Worm (Caenorhabditis elegans) whole organism, midembryonic: ENCODE results near the gene nlp-48.

ENCODE experiments used
- T22C8.4 ChIP-seq: fragments of 200-800 bp; sonication (Bioruptor generic); IDR thresholded peaks from 2 replicates; pipeline ENCODE4 v1.3.6; 2022; ENCODE audit warnings: missing genetic modification characterization, missing compliant biosample characterization
- klf-2 ChIP-seq: fragments of 200-800 bp; sonication (Bioruptor generic); conservative IDR thresholded peaks from 2 replicates; pipeline ENCODE4 v1.3.6; 2022; ENCODE audit warnings: missing genetic modification reagents, missing genetic modification characterization, missing compliant biosample characterization
- ref-1 ChIP-seq: fragments of 200-800 bp; sonication (Bioruptor generic); conservative IDR thresholded peaks from 2 replicates; pipeline ENCODE4 v1.3.6; 2022; ENCODE audit warnings: missing genetic modification reagents, missing genetic modification characterization, missing compliant biosample characterization
- tab-1 ChIP-seq: fragments of 200-800 bp; sonication (Bioruptor generic); IDR thresholded peaks from 2 replicates; pipeline ENCODE4 v1.3.6; 2022; ENCODE audit warnings: missing genetic modification characterization, missing compliant biosample characterization

DNA sequence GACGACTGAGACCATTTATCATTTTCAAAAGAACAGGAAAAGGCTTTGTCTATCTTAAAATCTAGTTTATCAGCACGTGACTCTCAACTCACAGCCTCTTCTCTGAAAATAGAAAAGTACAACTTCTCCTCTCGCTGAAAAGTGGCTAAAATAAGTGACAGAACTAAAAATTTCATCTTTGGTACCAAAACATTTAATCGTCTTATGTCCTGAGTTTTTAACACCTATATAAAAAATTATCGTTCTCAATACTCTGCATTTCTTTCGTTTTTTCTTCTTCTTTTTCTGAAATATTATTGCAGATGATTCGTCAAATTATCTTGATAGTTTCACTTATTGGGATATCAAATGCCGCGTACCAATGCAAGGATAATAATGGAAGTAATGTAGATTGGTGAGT, 34.0 kb downstream of the nlp-48 start, which contains the start of gene crn-6:
- TF ChIP-seq klf-2 (GFP tag; lab: Robert Waterston, UW) (no peak), ref-1 (no peak), T22C8.4 (GFP tag; lab: Robert Waterston, UW) (no peak), tab-1 (GFP tag; lab: Robert Waterston, UW) (no peak)
